Worm (Caenorhabditis elegans) whole organism, young adult: ENCODE results near the gene K02E2.7.
A peak's percentile ranks its signal among the peaks of the same experiment; 100 is the strongest.

ENCODE experiments used
- D2030.7 ChIP-seq: fragments of 200-800 bp; sonication (Bioruptor generic); IDR thresholded peaks from 2 replicates; pipeline ENCODE4 v1.3.6; 2022; ENCODE audit warnings: missing genetic modification reagents, missing genetic modification characterization, missing compliant biosample characterization
- F22D6.2 ChIP-seq: sonication (generic microtip); optimal IDR thresholded peaks from 2 replicates; lab custom pipeline; 2016; ENCODE audit warnings: mild to moderate bottlenecking, missing genetic modification characterization, missing compliant biosample characterization
- F33H1.4 ChIP-seq: fragments of 200-800 bp; sonication (Bioruptor generic); IDR thresholded peaks from 2 replicates; pipeline ENCODE4 v1.3.6; 2022; ENCODE audit warnings: missing genetic modification reagents, missing genetic modification characterization, missing compliant biosample characterization
- F37B4.10 ChIP-seq: fragments of 200-800 bp; sonication (Bioruptor generic); IDR thresholded peaks from 2 replicates; pipeline ENCODE4 v1.3.6; 2022; ENCODE audit warnings: missing genetic modification characterization, missing compliant biosample characterization
- F52B5.7 ChIP-seq: sonication (generic microtip); optimal IDR thresholded peaks from 2 replicates; lab custom pipeline; 2016; ENCODE audit warnings: mild to moderate bottlenecking, missing genetic modification characterization, missing compliant biosample characterization
- F55B11.4 ChIP-seq: sonication (generic microtip); optimal IDR thresholded peaks from 2 replicates; lab custom pipeline; 2016; ENCODE audit warnings: missing compliant biosample characterization, missing genetic modification characterization, borderline replicate concordance; ENCODE audit not compliant: insufficient read depth
- K12H6.12 ChIP-seq: fragments of 200-800 bp; sonication (Bioruptor generic); optimal IDR thresholded peaks from 2 replicates; lab custom pipeline; 2018; ENCODE audit warnings: mild to moderate bottlenecking, missing genetic modification characterization, missing compliant biosample characterization
- Y53G8AR.9 ChIP-seq: fragments of 200-800 bp; sonication (Bioruptor generic); conservative IDR thresholded peaks from 2 replicates; pipeline ENCODE4 v1.3.6; 2022; ENCODE audit warnings: missing genetic modification reagents, missing genetic modification characterization, missing compliant biosample characterization
- Y67H2A.10 ChIP-seq: fragments of 200-800 bp; sonication (Bioruptor generic); conservative IDR thresholded peaks from 2 replicates; pipeline ENCODE4 v1.3.6; 2022; ENCODE audit warnings: missing genetic modification reagents, missing genetic modification characterization, missing compliant biosample characterization
- ZK185.1 ChIP-seq: sonication (generic microtip); optimal IDR thresholded peaks from 2 replicates; lab custom pipeline; 2016; ENCODE audit warnings: mild to moderate bottlenecking, missing genetic modification characterization, missing compliant biosample characterization; ENCODE audit not compliant: poor library complexity, severe bottlenecking
- ama-1 ChIP-seq, 3 experiments: fragments of 150-350 bp in 1 of 3; sonication (generic microtip) in 2 of 3; optimal IDR thresholded peaks; 2 replicates each; lab custom pipeline; 2014 to 2018; ENCODE audit warnings: missing biosample characterization in 2 of 3, missing genetic modification characterization in 2 of 3, missing genetic modification reagents in 2 of 3
- aptf-3 ChIP-seq: fragments of 200-800 bp; sonication (Bioruptor generic); IDR thresholded peaks from 2 replicates; pipeline ENCODE4 v1.3.6; 2022; ENCODE audit warnings: missing genetic modification characterization, missing compliant biosample characterization
- athp-1 ChIP-seq: sonication (generic microtip); optimal IDR thresholded peaks from 2 replicates; lab custom pipeline; 2017; ENCODE audit warnings: mild to moderate bottlenecking, missing genetic modification characterization, missing compliant biosample characterization
- cebp-1 ChIP-seq, 2 experiments: fragments of 200-800 bp in 1 of 2; sonication (Bioruptor generic) in 1 of 2; sonication (generic microtip) in 1 of 2; IDR thresholded peaks in 1 of 2; optimal IDR thresholded peaks in 1 of 2; 2 replicates each; pipeline versions ENCODE4 v1.3.6 to Lab custom; 2017 to 2022; ENCODE audit warnings: missing compliant biosample characterization in 2 of 2, missing genetic modification characterization in 2 of 2, mild to moderate bottlenecking in 1 of 2, missing genetic modification reagents in 1 of 2, moderate library complexity in 1 of 2
- ceh-27 ChIP-seq: fragments of 200-800 bp; sonication (Bioruptor generic); optimal IDR thresholded peaks from 2 replicates; lab custom pipeline; 2018; ENCODE audit warnings: mild to moderate bottlenecking, missing genetic modification characterization, moderate library complexity, missing compliant biosample characterization
- ceh-40 ChIP-seq: fragments of 200-800 bp; sonication (Bioruptor generic); IDR thresholded peaks from 2 replicates; pipeline ENCODE4 v1.3.6; 2022; ENCODE audit warnings: missing genetic modification characterization, missing compliant biosample characterization
- ceh-58 ChIP-seq: fragments of 200-800 bp; sonication (Bioruptor generic); IDR thresholded peaks from 2 replicates; pipeline ENCODE4 v1.3.6; 2022; ENCODE audit warnings: missing genetic modification characterization, missing compliant biosample characterization
- dox-1 ChIP-seq: fragments of 200-800 bp; sonication (Bioruptor generic); IDR thresholded peaks from 2 replicates; pipeline ENCODE4 v1.3.6; 2022; ENCODE audit warnings: missing genetic modification reagents, missing genetic modification characterization, missing compliant biosample characterization
- dpff-1 ChIP-seq: sonication (generic microtip); optimal IDR thresholded peaks from 2 replicates; lab custom pipeline; 2017; ENCODE audit warnings: mild to moderate bottlenecking, missing genetic modification characterization, missing compliant biosample characterization
- dpl-1 ChIP-seq: fragments of 150-350 bp; optimal IDR thresholded peaks from 2 replicates; lab custom pipeline; 2014; ENCODE audit warnings: missing biosample characterization, missing genetic modification reagents, missing genetic modification characterization
- ekl-4 ChIP-seq: fragments of 200-800 bp; sonication (Bioruptor generic); IDR thresholded peaks from 2 replicates; pipeline ENCODE4 v1.3.6; 2022; ENCODE audit warnings: missing genetic modification reagents, missing genetic modification characterization, missing compliant biosample characterization
- ets-4 ChIP-seq: fragments of 200-800 bp; sonication (Bioruptor generic); optimal IDR thresholded peaks from 2 replicates; lab custom pipeline; 2018; ENCODE audit warnings: mild to moderate bottlenecking, missing genetic modification characterization, missing compliant biosample characterization
- gei-17 ChIP-seq: fragments of 200-800 bp; sonication (Bioruptor generic); optimal IDR thresholded peaks from 2 replicates; lab custom pipeline; 2018; ENCODE audit warnings: mild to moderate bottlenecking, missing genetic modification characterization, missing compliant biosample characterization
- him-1 ChIP-seq: sonication (generic microtip); optimal IDR thresholded peaks from 2 replicates; lab custom pipeline; 2016; ENCODE audit warnings: missing genotype, missing genetic modification reagents, missing genetic modification characterization, missing compliant biosample characterization
- hlh-26 ChIP-seq: fragments of 200-800 bp; sonication (Bioruptor generic); conservative IDR thresholded peaks from 2 replicates; pipeline ENCODE4 v1.3.6; 2022; ENCODE audit warnings: missing genetic modification reagents, missing genetic modification characterization, missing compliant biosample characterization
- lsl-1 ChIP-seq: fragments of 200-800 bp; sonication (Bioruptor generic); optimal IDR thresholded peaks from 2 replicates; lab custom pipeline; 2018; ENCODE audit warnings: mild to moderate bottlenecking, missing genetic modification characterization, moderate library complexity, missing compliant biosample characterization
- madf-6 ChIP-seq: fragments of 200-800 bp; sonication (Bioruptor generic); IDR thresholded peaks from 2 replicates; pipeline ENCODE4 v1.3.6; 2022; ENCODE audit warnings: missing genetic modification reagents, missing genetic modification characterization, missing compliant biosample characterization
- mcd-1 ChIP-seq: fragments of 200-800 bp; sonication (Bioruptor generic); IDR thresholded peaks from 2 replicates; pipeline ENCODE4 v1.3.6; 2022; ENCODE audit warnings: missing genetic modification reagents, missing genetic modification characterization, missing compliant biosample characterization
- mes-4 ChIP-seq: sonication (generic microtip); optimal IDR thresholded peaks from 2 replicates; lab custom pipeline; 2016; ENCODE audit warnings: missing genotype, missing genetic modification characterization, missing compliant biosample characterization
- nfya-2 ChIP-seq: fragments of 200-800 bp; sonication (Bioruptor generic); IDR thresholded peaks from 2 replicates; pipeline ENCODE4 v1.3.6; 2022; ENCODE audit warnings: missing genetic modification reagents, missing genetic modification characterization, missing compliant biosample characterization
- nfyb-1 ChIP-seq: fragments of 200-800 bp; sonication (Bioruptor generic); IDR thresholded peaks from 2 replicates; pipeline ENCODE4 v1.3.6; 2022; ENCODE audit warnings: missing genetic modification reagents, missing genetic modification characterization, missing compliant biosample characterization
- nhr-27 ChIP-seq: fragments of 200-800 bp; sonication (Bioruptor generic); optimal IDR thresholded peaks from 2 replicates; lab custom pipeline; 2018; ENCODE audit warnings: mild to moderate bottlenecking, missing genetic modification characterization, moderate library complexity, missing compliant biosample characterization
- nhr-80 ChIP-seq: sonication (generic microtip); optimal IDR thresholded peaks from 2 replicates; lab custom pipeline; 2016; ENCODE audit warnings: missing genetic modification characterization, missing compliant biosample characterization
- pbrm-1 ChIP-seq: fragments of 200-800 bp; sonication (Bioruptor generic); IDR thresholded peaks from 2 replicates; pipeline ENCODE4 v1.3.6; 2022; ENCODE audit warnings: missing genetic modification reagents, missing genetic modification characterization, missing compliant biosample characterization
- pha-4 ChIP-seq: fragments of 150-350 bp; sonication (generic microtip); optimal IDR thresholded peaks from 2 replicates; lab custom pipeline; 2014; ENCODE audit warnings: missing biosample characterization, missing genetic modification reagents, missing genetic modification characterization
- rcor-1 ChIP-seq: fragments of 200-800 bp; sonication (Bioruptor generic); IDR thresholded peaks from 2 replicates; pipeline ENCODE4 v1.3.6; 2022; ENCODE audit warnings: missing genetic modification reagents, missing genetic modification characterization, missing compliant biosample characterization
- rpc-1 ChIP-seq, 2 experiments: fragments of 150-350 bp in 1 of 2; sonication (generic microtip) in 1 of 2; optimal IDR thresholded peaks; 2 replicates each; lab custom pipeline; 2014 to 2018; ENCODE audit warnings: missing biosample characterization in 1 of 2, missing genetic modification characterization in 1 of 2, missing genetic modification reagents in 1 of 2, missing genotype in 1 of 2
- sea-2 ChIP-seq: fragments of 200-800 bp; sonication (Bioruptor generic); IDR thresholded peaks from 2 replicates; pipeline ENCODE4 v1.3.6; 2022; ENCODE audit warnings: missing genetic modification characterization, missing compliant biosample characterization
- snpc-1.3 ChIP-seq: sonication (generic microtip); optimal IDR thresholded peaks from 2 replicates; lab custom pipeline; 2017; ENCODE audit warnings: missing genetic modification characterization, mild to moderate bottlenecking, missing compliant biosample characterization, antibody characterized with exemption, moderate library complexity, missing genotype, missing genetic modification reagents; ENCODE audit not compliant: insufficient read depth
- tbx-9 ChIP-seq: sonication (generic microtip); optimal IDR thresholded peaks from 2 replicates; lab custom pipeline; 2016; ENCODE audit warnings: borderline replicate concordance, missing genetic modification characterization, inconsistent platforms, missing compliant biosample characterization
- xnd-1 ChIP-seq: sonication (generic microtip); optimal IDR thresholded peaks from 2 replicates; lab custom pipeline; 2016; ENCODE audit warnings: missing genotype, missing genetic modification reagents, missing genetic modification characterization, missing compliant biosample characterization

Gene K02E2.7

DNA sequence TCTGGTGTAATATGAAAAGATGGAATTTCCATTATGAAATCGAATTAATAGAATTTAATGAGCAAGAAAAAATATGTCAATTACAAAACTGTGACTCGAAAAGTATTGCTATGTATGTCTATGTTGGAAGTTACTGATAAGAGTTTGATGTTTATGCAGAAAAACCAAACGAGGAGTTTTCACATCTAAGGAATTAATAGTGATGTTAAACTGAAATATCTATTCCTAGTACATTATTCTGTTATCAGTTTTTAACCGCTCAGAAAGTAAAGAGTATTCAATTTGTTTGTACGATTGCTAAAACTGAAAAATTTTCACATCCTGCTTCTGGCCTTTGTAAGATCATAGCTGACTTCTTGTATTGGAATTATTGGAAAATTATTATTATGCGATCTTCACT lies at the start of gene K02E2.7:
Gene K02E2.7 (minus strand): TSS at position 101 of the 400 bp plus-strand sequence.
- TF ChIP-seq ZK185.1 (tag; lab: Kevin White, UChicago), result no peak
- no peak for TF ChIP-seq nhr-80
- TF ChIP-seq sea-2 (GFP tag; lab: Robert Waterston, UW), result no peak
- no peak for TF ChIP-seq ekl-4 (GFP tag; lab: Robert Waterston, UW)
- TF ChIP-seq Y53G8AR.9, result no peak
- no peak for TF ChIP-seq ceh-58 (GFP tag; lab: Robert Waterston, UW)
- no peak for TF ChIP-seq ama-1 (optimal IDR thresholded peaks at IDR 0.05; lab: Kevin White, UChicago)
- no peak for TF ChIP-seq ama-1 (GFP tag; optimal IDR thresholded peaks at IDR 0.05; lab: Kevin White, UChicago)
- TF ChIP-seq nhr-27 (tag; lab: Kevin White, UChicago), result no peak
- TF ChIP-seq F22D6.2 (tag; lab: Kevin White, UChicago), result no peak
- no peak for TF ChIP-seq Y67H2A.10 (GFP tag; lab: Robert Waterston, UW)
- no peak for TF ChIP-seq mcd-1 (GFP tag; lab: Robert Waterston, UW)
- TF ChIP-seq snpc-1.3 (tag; lab: Kevin White, UChicago), result no peak
- TF ChIP-seq hlh-26 (GFP tag; lab: Robert Waterston, UW), result no peak
- TF ChIP-seq mes-4, result no peak
- TF ChIP-seq F52B5.7 (tag; lab: Kevin White, UChicago), result no peak
- TF ChIP-seq ets-4 (GFP tag; lab: Kevin White, UChicago), result no peak
- no peak for TF ChIP-seq aptf-3 (GFP tag; lab: Robert Waterston, UW)
- no peak for TF ChIP-seq pbrm-1 (GFP tag; lab: Robert Waterston, UW)
- TF ChIP-seq athp-1 (tag; lab: Kevin White, UChicago), result no peak
- TF ChIP-seq ceh-40 (GFP tag; lab: Robert Waterston, UW), result no peak
- TF ChIP-seq, all 124 proteins: peak for 0

DNA sequence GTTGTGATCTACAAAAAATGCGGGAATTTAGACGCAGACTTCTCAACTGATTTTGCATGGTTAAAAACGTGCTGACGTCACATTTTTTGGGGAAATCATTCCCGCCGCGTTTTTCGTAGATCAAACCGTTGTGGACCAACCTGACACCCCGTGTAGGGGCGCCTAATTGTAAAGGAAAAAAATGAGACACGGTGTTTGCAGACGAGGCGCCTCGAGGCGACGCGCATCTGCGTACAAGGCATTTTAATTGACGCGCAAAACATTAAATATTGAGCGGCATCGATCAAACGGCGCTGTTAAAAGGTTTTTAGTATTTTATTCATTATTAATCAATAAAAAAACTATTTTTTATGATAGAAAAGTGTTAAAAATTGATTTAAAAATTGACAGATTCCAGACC lies 44.5 kb upstream of the K02E2.7 start:
- TF ChIP-seq xnd-1 (tag; lab: Kevin White, UChicago), result peak; percentile 56
- peak; percentile 33; the same call in 1 of the 2 replicates for TF ChIP-seq dox-1
- TF ChIP-seq madf-6 (GFP tag; lab: Robert Waterston, UW), result peak; percentile 70
- TF ChIP-seq nfyb-1, result 0 out of 2 replicates have a peak, but pooled peaks have one; percentile 49
- TF ChIP-seq him-1 (tag; lab: Kevin White, UChicago), result peak; percentile 49
- TF ChIP-seq D2030.7 (GFP tag; lab: Robert Waterston, UW), result 0 out of 2 replicates have a peak, but pooled peaks have one; percentile 35

DNA sequence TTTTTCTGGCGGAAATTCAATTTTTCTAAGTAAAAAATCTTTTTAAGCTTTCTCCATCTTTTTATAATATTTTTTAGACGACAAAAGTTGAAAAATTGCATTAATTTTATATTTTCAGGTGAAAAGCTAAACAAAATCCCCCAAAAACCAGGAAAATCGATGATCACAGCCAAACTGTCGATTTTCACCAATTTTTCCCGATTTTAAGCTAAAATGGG lies 38.2 kb upstream of the K02E2.7 start, which contains the start of the genes fce-2 and F48F5.8:
Gene fce-2 (plus strand): TSS at position 119 of the 218 bp plus-strand sequence.
Gene F48F5.8 (plus strand): TSS at position 160 of the 218 bp plus-strand sequence.
- TF ChIP-seq rcor-1 (GFP tag; lab: Robert Waterston, UW) (no peak), dpff-1 (tag; lab: Kevin White, UChicago) (no peak), K12H6.12 (tag; lab: Kevin White, UChicago) (no peak), lsl-1 (no peak), ceh-27 (no peak), dpl-1 (GFP tag; lab: Kevin White, UChicago) (no peak), mes-4 (no peak), cebp-1 (GFP tag; IDR thresholded peaks at IDR 0.05; lab: Robert Waterston, UW) (no peak), cebp-1 (tag; optimal IDR thresholded peaks at IDR 0.05; lab: Kevin White, UChicago) (no peak), rpc-1 (optimal IDR thresholded peaks at IDR 0.05; lab: Kevin White, UChicago) (no peak), rpc-1 (tag; optimal IDR thresholded peaks at IDR 0.05; lab: Kevin White, UChicago) (no peak), ceh-58 (GFP tag; lab: Robert Waterston, UW) (no peak), F37B4.10 (no peak), tbx-9 (tag; lab: Kevin White, UChicago) (no peak), gei-17 (no peak), F55B11.4 (tag; lab: Kevin White, UChicago) (no peak), pha-4 (tag; lab: Kevin White, UChicago) (no peak), dox-1 (no peak), nfya-2 (GFP tag; lab: Robert Waterston, UW) (no peak), F33H1.4 (GFP tag; lab: Robert Waterston, UW) (no peak)
